Fruit fly (Drosophila melanogaster) S2 (cell line): ENCODE data around the gene Cdc50.

Experiments used
- CG8478 ChIP-seq: fragments of >200 bp; optimal IDR thresholded peaks from 2 replicates; lab custom pipeline; 2018
- CTCF ChIP-seq, 2 experiments: fragments of >200 bp; optimal IDR thresholded peaks; 2 replicates each; lab custom pipeline; 2018

- TF ChIP-seq CG8478 (lab: Kevin White, UChicago) = no peak
- no peak for TF ChIP-seq CTCF (optimal IDR thresholded peaks at IDR 0.05; lab: Kevin White, UChicago)
Observed at dm6 chrX:16420878-16421277, 20.2 kb downstream of the Cdc50 start.
